Worm (Caenorhabditis elegans) whole organism, L4/young adult: ENCODE data around the gene fbxb-87.

Experiments used
- W03F9.2 ChIP-seq: fragments of 150-350 bp; optimal IDR thresholded peaks from 2 replicates; lab custom pipeline; 2014; ENCODE audit warnings: missing biosample characterization, missing genetic modification characterization
- dao-5 ChIP-seq: sonication (generic microtip); optimal IDR thresholded peaks from 2 replicates; lab custom pipeline; 2016; ENCODE audit warnings: missing genotype, missing genetic modification characterization, moderate library complexity, missing compliant biosample characterization
- him-1 ChIP-seq: sonication (generic microtip); optimal IDR thresholded peaks from 2 replicates; lab custom pipeline; 2016; ENCODE audit warnings: missing genotype, missing genetic modification reagents, missing genetic modification characterization, missing compliant biosample characterization

- TF ChIP-seq W03F9.2 (tag; lab: Kevin White, UChicago) (no peak), him-1 (no peak), dao-5 (tag; lab: Kevin White, UChicago) (no peak)
Measured at ce11 chrIII:10868653-10869392, 25.5 kb upstream of the fbxb-87 start, which contains the start of the genes cey-4 and vps-50.
